Fruit fly (Drosophila melanogaster): ENCODE measurements around the gene CG17328.

CG17328 gene

DNA sequence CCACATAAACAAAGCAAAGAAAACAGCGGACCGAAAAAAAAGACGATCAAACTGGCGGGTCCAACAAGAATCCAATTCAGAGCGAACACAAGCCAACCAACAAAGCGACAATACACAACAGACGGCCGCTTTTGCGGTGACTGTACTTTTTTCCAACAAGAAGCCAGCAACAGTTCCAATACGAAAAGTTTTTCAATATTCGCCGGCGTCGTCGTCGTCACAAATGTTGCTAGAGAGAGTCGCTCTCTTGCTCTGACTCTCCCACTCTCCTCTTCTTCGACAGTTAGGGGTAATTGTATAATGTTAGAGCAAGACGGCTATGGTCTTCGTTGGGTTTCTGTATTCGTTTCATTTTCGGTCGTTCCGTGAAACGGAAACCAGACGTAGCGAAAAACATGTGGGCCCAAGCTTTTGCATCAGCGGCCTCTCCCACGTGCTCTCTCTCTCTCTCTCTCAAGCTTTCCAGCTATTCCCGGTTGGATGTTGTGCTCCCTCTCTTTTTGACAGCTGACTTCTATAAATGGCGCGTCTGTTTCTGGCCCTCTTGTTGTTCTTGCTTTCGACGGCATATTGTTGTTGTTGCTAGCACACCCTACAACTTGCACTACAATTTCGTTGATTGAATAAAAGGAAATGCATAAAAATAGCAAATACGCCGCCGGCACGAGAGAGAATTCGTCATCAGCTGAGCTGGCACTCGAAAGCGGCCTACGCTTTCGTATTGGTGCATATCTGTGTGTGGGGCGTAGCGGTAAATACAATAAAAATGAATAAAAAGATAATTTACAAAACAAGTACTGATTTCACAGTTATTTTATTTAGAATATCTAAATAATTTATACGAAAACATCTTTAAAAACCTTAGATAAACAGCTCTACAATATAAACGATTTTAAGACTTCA, 30.3 kb upstream of the CG17328 start (continued):
- peak; percentile 28 for TF ChIP-seq salm (tag; optimal IDR thresholded peaks at IDR 0.05)
- no peak for TF ChIP-seq CG3847 (GFP tag; IDR thresholded peaks at IDR 0.05)
- TF ChIP-seq Bdp1 (GFP tag; optimal IDR thresholded peaks at IDR 0.05), result no peak
- peak; percentile 83 for TF ChIP-seq CG8924 (tag; optimal IDR thresholded peaks at IDR 0.05)
- no peak for TF ChIP-seq CG10654 (GFP tag; optimal IDR thresholded peaks at IDR 0.05)
- no peak for TF ChIP-seq CG31441 (GFP tag; IDR thresholded peaks at IDR 0.05)
- TF ChIP-seq NfI (GFP tag; optimal IDR thresholded peaks at IDR 0.05), result peak; percentile 86
- no peak for TF ChIP-seq otp (GFP tag; IDR thresholded peaks at IDR 0.05)
- TF ChIP-seq CG12744 (GFP tag; optimal IDR thresholded peaks at IDR 0.05), result no peak
- no peak for TF ChIP-seq danr (GFP tag; IDR thresholded peaks at IDR 0.05)
- peak; percentile 71 for TF ChIP-seq unpg (GFP tag; optimal IDR thresholded peaks at IDR 0.05)
- peak; percentile 94 to 100 for TF ChIP-seq Trl (optimal IDR thresholded peaks at IDR 0.05)
- TF ChIP-seq Trl (GFP tag; optimal IDR thresholded peaks at IDR 0.05), result peak; percentile 82
- TF ChIP-seq az2 (GFP tag; optimal IDR thresholded peaks at IDR 0.05), result no peak
- TF ChIP-seq CG10565 (GFP tag; optimal IDR thresholded peaks at IDR 0.05), result no peak
- peak; percentile 100 for TF ChIP-seq CG11504 (tag; optimal IDR thresholded peaks at IDR 0.05)
- no peak for TF ChIP-seq CG17612 (GFP tag; IDR thresholded peaks at IDR 0.05)
- TF ChIP-seq sd (tag; optimal IDR thresholded peaks at IDR 0.05), result peak; percentile 59
- TF ChIP-seq CG7745 (tag; optimal IDR thresholded peaks at IDR 0.05), result no peak
- TF ChIP-seq Pdp1 (GFP tag; optimal IDR thresholded peaks at IDR 0.05), result peak in 1 of 2 experiments; percentile 99
- TF ChIP-seq chif (GFP tag; optimal IDR thresholded peaks at IDR 0.05), result no peak
- peak; percentile 38 for TF ChIP-seq grn (GFP tag; optimal IDR thresholded peaks at IDR 0.05)
- no peak for TF ChIP-seq Ets65A (GFP tag)
- TF ChIP-seq sug (tag; optimal IDR thresholded peaks at IDR 0.05), result peak; percentile 78
- TF ChIP-seq oc (tag; optimal IDR thresholded peaks at IDR 0.05), result peak; percentile 54
- TF ChIP-seq CG14667 (GFP tag; IDR thresholded peaks at IDR 0.05), result no peak
- TF ChIP-seq zf30C (GFP tag; optimal IDR thresholded peaks at IDR 0.05), result peak; percentile 58
- no peak for TF ChIP-seq sna (GFP tag; IDR thresholded peaks at IDR 0.05; ENCODE audit: partially characterized antibody)
- peak; percentile 27 for TF ChIP-seq pzg (GFP tag; optimal IDR thresholded peaks at IDR 0.05)
- TF ChIP-seq CG6791 (GFP tag; IDR thresholded peaks at IDR 0.05; ENCODE audit: partially characterized antibody), result no peak
- peak; percentile 39 for TF ChIP-seq NK7.1 (GFP tag; optimal IDR thresholded peaks at IDR 0.05)
- TF ChIP-seq ab (GFP tag; optimal IDR thresholded peaks at IDR 0.05), result peak; percentile 22
- TF ChIP-seq B-H1 (GFP tag; IDR thresholded peaks at IDR 0.05), result no peak
- no peak for TF ChIP-seq klu (GFP tag; IDR thresholded peaks at IDR 0.05)
- no peak for TF ChIP-seq cas (GFP tag; IDR thresholded peaks at IDR 0.05)
- peak; percentile 93 for TF ChIP-seq MTF-1 (GFP tag; optimal IDR thresholded peaks at IDR 0.05; ENCODE audit: borderline replicate concordance)
- peak; percentile 21 for TF ChIP-seq repo (GFP tag; optimal IDR thresholded peaks at IDR 0.05)
- TF ChIP-seq Sry-δ (GFP tag; optimal IDR thresholded peaks at IDR 0.05), result no peak
- TF ChIP-seq CG9727 (GFP tag; optimal IDR thresholded peaks at IDR 0.05), result peak; percentile 72
- no peak for TF ChIP-seq MBD-R2 (GFP tag; IDR thresholded peaks at IDR 0.05)
- TF ChIP-seq hkb (optimal IDR thresholded peaks at IDR 0.05), result no peak
- TF ChIP-seq hkb (GFP tag; IDR thresholded peaks at IDR 0.05), result no peak
- TF ChIP-seq Jarid2 (GFP tag; optimal IDR thresholded peaks at IDR 0.05), result peak; percentile 76
- TF ChIP-seq Xbp1 (GFP tag; optimal IDR thresholded peaks at IDR 0.05), result no peak
- TF ChIP-seq CG12942 (GFP tag; optimal IDR thresholded peaks at IDR 0.05), result no peak
- TF ChIP-seq Kr (GFP tag; optimal IDR thresholded peaks at IDR 0.05), result peak; percentile 12
- no peak for TF ChIP-seq CG7786 (GFP tag; optimal IDR thresholded peaks at IDR 0.05)
- TF ChIP-seq wor (GFP tag; IDR thresholded peaks at IDR 0.05), result no peak
- TF ChIP-seq Lpt (GFP tag; optimal IDR thresholded peaks at IDR 0.05), result no peak
- peak in 1 of 2 experiments; percentile 67 for TF ChIP-seq Hr51 (GFP tag; optimal IDR thresholded peaks at IDR 0.05)

Data from whole organism, embryonic.